Worm (Caenorhabditis elegans) whole organism, L4/young adult: ENCODE measurements around the gene clp-1.

Experiments
- W03F9.2 ChIP-seq: fragments of 150-350 bp; optimal IDR thresholded peaks from 2 replicates; lab custom pipeline; 2014; ENCODE audit warnings: missing biosample characterization, missing genetic modification characterization
- dao-5 ChIP-seq: sonication (generic microtip); optimal IDR thresholded peaks from 2 replicates; lab custom pipeline; 2016; ENCODE audit warnings: missing genotype, missing genetic modification characterization, moderate library complexity, missing compliant biosample characterization
- him-1 ChIP-seq: sonication (generic microtip); optimal IDR thresholded peaks from 2 replicates; lab custom pipeline; 2016; ENCODE audit warnings: missing genotype, missing genetic modification reagents, missing genetic modification characterization, missing compliant biosample characterization

DNA sequence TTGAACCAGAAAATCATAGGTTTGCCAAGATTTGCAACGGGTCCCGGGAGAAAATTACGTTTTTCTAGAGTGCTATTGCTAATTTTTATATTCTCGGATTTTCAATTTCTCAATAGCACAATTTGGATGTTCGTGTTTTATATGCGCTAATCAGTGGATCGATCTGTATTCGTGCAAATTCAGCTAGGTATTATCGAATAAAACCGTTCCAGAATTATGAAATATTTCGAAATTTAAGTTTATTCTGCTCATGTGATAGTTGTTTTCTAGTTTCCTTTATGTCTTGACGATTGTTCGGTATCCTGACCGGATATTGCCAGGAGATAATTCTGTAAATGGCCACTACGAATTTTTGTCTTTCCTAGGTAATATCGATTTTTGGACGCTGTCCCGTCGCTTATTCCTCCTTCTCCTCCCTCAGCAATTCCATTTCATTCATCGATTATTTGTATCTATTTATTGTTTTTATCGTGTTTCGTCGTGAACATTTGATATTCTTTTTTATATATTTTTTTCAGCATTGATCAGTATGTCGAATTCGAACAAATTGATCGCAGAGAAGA is 30.6 kb downstream of the clp-1 start, which contains the start of gene cit-1.2:
- no peak for TF ChIP-seq him-1 (tag; lab: Kevin White, UChicago)
- no peak for TF ChIP-seq dao-5
- TF ChIP-seq W03F9.2 (tag; lab: Kevin White, UChicago), result no peak
